Worm (Caenorhabditis elegans) whole organism, young adult: ENCODE measurements around the gene mboa-1.

ENCODE experiments used
- B0019.2 ChIP-seq: fragments of 200-800 bp; sonication (Bioruptor generic); conservative IDR thresholded peaks from 2 replicates; pipeline ENCODE4 v1.3.6; 2022; ENCODE audit warnings: missing genetic modification reagents, missing genetic modification characterization, missing compliant biosample characterization
- B0261.1 ChIP-seq: sonication (generic microtip); optimal IDR thresholded peaks from 2 replicates; lab custom pipeline; 2016; ENCODE audit warnings: mild to moderate bottlenecking, missing genetic modification characterization, moderate library complexity, missing compliant biosample characterization
- B0336.3 ChIP-seq: fragments of 200-800 bp; sonication (Bioruptor generic); IDR thresholded peaks from 2 replicates; pipeline ENCODE4 v1.3.6; 2022; ENCODE audit warnings: missing genetic modification characterization, missing compliant biosample characterization
- C06A6.2 ChIP-seq: fragments of 200-800 bp; sonication (Bioruptor generic); conservative IDR thresholded peaks from 2 replicates; pipeline ENCODE4 v1.3.6; 2022; ENCODE audit warnings: missing genetic modification characterization, missing compliant biosample characterization
- C17E4.6 ChIP-seq: fragments of 200-800 bp; sonication (Bioruptor generic); IDR thresholded peaks from 2 replicates; pipeline ENCODE4 v1.3.6; 2022; ENCODE audit warnings: missing genetic modification reagents, missing genetic modification characterization, missing compliant biosample characterization
- D2030.7 ChIP-seq: fragments of 200-800 bp; sonication (Bioruptor generic); IDR thresholded peaks from 2 replicates; pipeline ENCODE4 v1.3.6; 2022; ENCODE audit warnings: missing genetic modification reagents, missing genetic modification characterization, missing compliant biosample characterization
- F22D6.2 ChIP-seq: sonication (generic microtip); optimal IDR thresholded peaks from 2 replicates; lab custom pipeline; 2016; ENCODE audit warnings: mild to moderate bottlenecking, missing genetic modification characterization, missing compliant biosample characterization
- F23B12.7 ChIP-seq: sonication (generic microtip); optimal IDR thresholded peaks from 2 replicates; lab custom pipeline; 2017; ENCODE audit warnings: missing genetic modification characterization, mild to moderate bottlenecking, missing compliant biosample characterization, antibody characterized with exemption, moderate library complexity; ENCODE audit not compliant: insufficient read depth
- F33H1.4 ChIP-seq: fragments of 200-800 bp; sonication (Bioruptor generic); IDR thresholded peaks from 2 replicates; pipeline ENCODE4 v1.3.6; 2022; ENCODE audit warnings: missing genetic modification reagents, missing genetic modification characterization, missing compliant biosample characterization
- F39B2.1 ChIP-seq: fragments of 200-800 bp; sonication (Bioruptor generic); IDR thresholded peaks from 2 replicates; pipeline ENCODE4 v1.3.6; 2022; ENCODE audit warnings: missing genetic modification reagents, missing genetic modification characterization, missing compliant biosample characterization
- Y56A3A.18 ChIP-seq: fragments of 200-800 bp; sonication (Bioruptor generic); IDR thresholded peaks from 2 replicates; pipeline ENCODE4 v1.3.6; 2022; ENCODE audit warnings: missing genetic modification reagents, missing genetic modification characterization, missing compliant biosample characterization
- ama-1 ChIP-seq, 3 experiments: fragments of 150-350 bp in 1 of 3; sonication (generic microtip) in 2 of 3; optimal IDR thresholded peaks; 2 replicates each; lab custom pipeline; 2014 to 2018; ENCODE audit warnings: missing biosample characterization in 2 of 3, missing genetic modification characterization in 2 of 3, missing genetic modification reagents in 2 of 3
- attf-3 ChIP-seq: fragments of 200-800 bp; sonication (Bioruptor generic); conservative IDR thresholded peaks from 2 replicates; pipeline ENCODE4 v1.3.6; 2022; ENCODE audit warnings: missing genetic modification reagents, missing genetic modification characterization, missing compliant biosample characterization
- attf-5 ChIP-seq: fragments of 200-800 bp; sonication (Bioruptor generic); optimal IDR thresholded peaks from 2 replicates; lab custom pipeline; 2018; ENCODE audit warnings: mild to moderate bottlenecking, missing genetic modification characterization, missing compliant biosample characterization
- attf-6 ChIP-seq: fragments of 200-800 bp; sonication (Bioruptor generic); IDR thresholded peaks from 2 replicates; pipeline ENCODE4 v1.3.6; 2022; ENCODE audit warnings: missing genetic modification reagents, missing genetic modification characterization, missing compliant biosample characterization
- ccch-3 ChIP-seq: fragments of 200-800 bp; sonication (Bioruptor generic); optimal IDR thresholded peaks from 2 replicates; lab custom pipeline; 2018; ENCODE audit warnings: mild to moderate bottlenecking, missing genetic modification characterization, missing compliant biosample characterization
- cebp-2 ChIP-seq: fragments of 200-800 bp; sonication (Bioruptor generic); IDR thresholded peaks from 2 replicates; pipeline ENCODE4 v1.3.6; 2022; ENCODE audit warnings: missing genetic modification characterization, missing compliant biosample characterization
- ceh-91 ChIP-seq: fragments of 200-800 bp; sonication (Bioruptor generic); IDR thresholded peaks from 2 replicates; pipeline ENCODE4 v1.3.6; 2022; ENCODE audit warnings: missing genetic modification reagents, missing genetic modification characterization, missing compliant biosample characterization
- die-1 ChIP-seq: sonication (generic microtip); optimal IDR thresholded peaks from 2 replicates; lab custom pipeline; 2016; ENCODE audit warnings: missing genotype, mild to moderate bottlenecking, missing genetic modification characterization, missing compliant biosample characterization
- dox-1 ChIP-seq: fragments of 200-800 bp; sonication (Bioruptor generic); IDR thresholded peaks from 2 replicates; pipeline ENCODE4 v1.3.6; 2022; ENCODE audit warnings: missing genetic modification reagents, missing genetic modification characterization, missing compliant biosample characterization
- dpff-1 ChIP-seq: sonication (generic microtip); optimal IDR thresholded peaks from 2 replicates; lab custom pipeline; 2017; ENCODE audit warnings: mild to moderate bottlenecking, missing genetic modification characterization, missing compliant biosample characterization
- egl-18 ChIP-seq: fragments of 200-800 bp; sonication (Bioruptor generic); IDR thresholded peaks from 2 replicates; pipeline ENCODE4 v1.3.6; 2022; ENCODE audit warnings: missing genetic modification reagents, missing genetic modification characterization, missing compliant biosample characterization
- egrh-3 ChIP-seq: fragments of 200-800 bp; sonication (Bioruptor generic); IDR thresholded peaks from 2 replicates; pipeline ENCODE4 v1.3.6; 2022; ENCODE audit warnings: missing genetic modification reagents, missing genetic modification characterization, missing compliant biosample characterization
- ekl-4 ChIP-seq: fragments of 200-800 bp; sonication (Bioruptor generic); IDR thresholded peaks from 2 replicates; pipeline ENCODE4 v1.3.6; 2022; ENCODE audit warnings: missing genetic modification reagents, missing genetic modification characterization, missing compliant biosample characterization
- him-1 ChIP-seq: sonication (generic microtip); optimal IDR thresholded peaks from 2 replicates; lab custom pipeline; 2016; ENCODE audit warnings: missing genotype, missing genetic modification reagents, missing genetic modification characterization, missing compliant biosample characterization
- hlh-12 ChIP-seq: sonication (generic microtip); optimal IDR thresholded peaks from 2 replicates; lab custom pipeline; 2016; ENCODE audit warnings: missing genetic modification characterization, missing compliant biosample characterization
- hmg-1.2 ChIP-seq: fragments of 200-800 bp; sonication (Bioruptor generic); IDR thresholded peaks from 2 replicates; pipeline ENCODE4 v1.3.6; 2022; ENCODE audit warnings: missing genetic modification reagents, missing genetic modification characterization, missing compliant biosample characterization
- hrde-1 ChIP-seq: sonication (generic microtip); optimal IDR thresholded peaks from 2 replicates; lab custom pipeline; 2016; ENCODE audit warnings: missing genetic modification characterization, mild to moderate bottlenecking, missing compliant biosample characterization, moderate library complexity, missing genotype, missing genetic modification reagents, borderline replicate concordance
- lag-1 ChIP-seq: fragments of 200-800 bp; sonication (Bioruptor generic); IDR thresholded peaks from 2 replicates; pipeline ENCODE4 v1.3.6; 2022; ENCODE audit warnings: missing genetic modification reagents, missing genetic modification characterization, missing compliant biosample characterization
- lin-40 ChIP-seq: sonication (generic microtip); optimal IDR thresholded peaks from 2 replicates; lab custom pipeline; 2016; ENCODE audit warnings: missing genetic modification characterization, mild to moderate bottlenecking, missing compliant biosample characterization, missing genotype, missing genetic modification reagents
- lin-54 ChIP-seq: fragments of 200-800 bp; sonication (Bioruptor generic); optimal IDR thresholded peaks from 2 replicates; lab custom pipeline; 2018; ENCODE audit warnings: mild to moderate bottlenecking, missing genetic modification characterization, missing compliant biosample characterization
- madf-6 ChIP-seq: fragments of 200-800 bp; sonication (Bioruptor generic); IDR thresholded peaks from 2 replicates; pipeline ENCODE4 v1.3.6; 2022; ENCODE audit warnings: missing genetic modification reagents, missing genetic modification characterization, missing compliant biosample characterization
- mel-28 ChIP-seq: sonication (generic microtip); optimal IDR thresholded peaks from 2 replicates; lab custom pipeline; 2016; ENCODE audit warnings: borderline replicate concordance, mild to moderate bottlenecking, missing genetic modification characterization, missing compliant biosample characterization
- nhr-120 ChIP-seq: fragments of 200-800 bp; sonication (Bioruptor generic); IDR thresholded peaks from 2 replicates; pipeline ENCODE4 v1.3.6; 2022; ENCODE audit warnings: missing genetic modification characterization, missing compliant biosample characterization
- nhr-179 ChIP-seq: sonication (generic microtip); optimal IDR thresholded peaks from 2 replicates; lab custom pipeline; 2016; ENCODE audit warnings: mild to moderate bottlenecking, missing genetic modification characterization, missing compliant biosample characterization
- pha-4 ChIP-seq: fragments of 150-350 bp; sonication (generic microtip); optimal IDR thresholded peaks from 2 replicates; lab custom pipeline; 2014; ENCODE audit warnings: missing biosample characterization, missing genetic modification reagents, missing genetic modification characterization
- rcor-1 ChIP-seq: fragments of 200-800 bp; sonication (Bioruptor generic); IDR thresholded peaks from 2 replicates; pipeline ENCODE4 v1.3.6; 2022; ENCODE audit warnings: missing genetic modification reagents, missing genetic modification characterization, missing compliant biosample characterization
- repo-1 ChIP-seq: sonication (generic microtip); optimal IDR thresholded peaks from 2 replicates; lab custom pipeline; 2017; ENCODE audit warnings: mild to moderate bottlenecking, missing genetic modification characterization, missing compliant biosample characterization
- rpc-1 ChIP-seq, 2 experiments: fragments of 150-350 bp in 1 of 2; sonication (generic microtip) in 1 of 2; optimal IDR thresholded peaks; 2 replicates each; lab custom pipeline; 2014 to 2018; ENCODE audit warnings: missing biosample characterization in 1 of 2, missing genetic modification characterization in 1 of 2, missing genetic modification reagents in 1 of 2, missing genotype in 1 of 2
- snpc-1.1 ChIP-seq: sonication (generic microtip); optimal IDR thresholded peaks from 2 replicates; lab custom pipeline; 2017; ENCODE audit warnings: missing genetic modification characterization, mild to moderate bottlenecking, missing compliant biosample characterization, antibody characterized with exemption, moderate library complexity, missing genotype, missing genetic modification reagents; ENCODE audit not compliant: insufficient read depth
- snpc-4 ChIP-seq, 5 experiments: fragments of 150-350 bp in 1 of 5; sonication (generic microtip) in 4 of 5; optimal IDR thresholded peaks; 2 replicates each; lab custom pipeline; 2014 to 2018; ENCODE audit warnings: missing genetic modification characterization in 5 of 5, missing biosample characterization in 3 of 5, antibody characterized with exemption in 2 of 5, mild to moderate bottlenecking in 2 of 5, missing compliant biosample characterization in 2 of 5, missing genotype in 2 of 5, moderate library complexity in 2 of 5, missing genetic modification reagents in 1 of 5
- somi-1 ChIP-seq: fragments of 200-800 bp; sonication (Bioruptor generic); optimal IDR thresholded peaks from 2 replicates; lab custom pipeline; 2018; ENCODE audit warnings: mild to moderate bottlenecking, missing genetic modification characterization, missing compliant biosample characterization
- tbp1 ChIP-seq: fragments of 200-800 bp; sonication (Bioruptor generic); optimal IDR thresholded peaks from 2 replicates; lab custom pipeline; 2018; ENCODE audit warnings: mild to moderate bottlenecking, missing genetic modification characterization, missing compliant biosample characterization
- ztf-22 ChIP-seq: fragments of 200-800 bp; sonication (Bioruptor generic); optimal IDR thresholded peaks from 2 replicates; lab custom pipeline; 2018; ENCODE audit warnings: mild to moderate bottlenecking, missing genetic modification characterization, moderate library complexity, missing compliant biosample characterization
- ztf-25 ChIP-seq: fragments of 200-800 bp; sonication (Bioruptor generic); IDR thresholded peaks from 2 replicates; pipeline ENCODE4 v1.3.6; 2022; ENCODE audit warnings: missing genetic modification reagents, missing genetic modification characterization, missing compliant biosample characterization
- ztf-28 ChIP-seq: fragments of 200-800 bp; sonication (Bioruptor generic); IDR thresholded peaks from 2 replicates; pipeline ENCODE4 v1.3.6; 2022; ENCODE audit warnings: missing genetic modification reagents, missing genetic modification characterization, missing compliant biosample characterization
- ztf-6 ChIP-seq: fragments of 200-800 bp; sonication (Bioruptor generic); IDR thresholded peaks from 2 replicates; pipeline ENCODE4 v1.3.6; 2022; ENCODE audit warnings: missing genetic modification reagents, missing genetic modification characterization, missing compliant biosample characterization

Gene mboa-1

ce11 chrX:16056404-16056803 lies 25.8 kb downstream of the mboa-1 start (continued):
- TF ChIP-seq him-1 (tag; lab: Kevin White, UChicago) = no peak
- peak; percentile 28 for TF ChIP-seq attf-5 (GFP tag; lab: Kevin White, UChicago)
- no peak for TF ChIP-seq ama-1 (optimal IDR thresholded peaks at IDR 0.05; lab: Kevin White, UChicago)
- TF ChIP-seq ama-1 (GFP tag; optimal IDR thresholded peaks at IDR 0.05; lab: Kevin White, UChicago) = peak; percentile 82 to 88
- peak; percentile 97 for TF ChIP-seq F23B12.7 (tag; lab: Kevin White, UChicago)
- TF ChIP-seq cebp-2 (GFP tag; lab: Robert Waterston, UW) = peak; percentile 99
- peak; percentile 97 for TF ChIP-seq somi-1 (GFP tag; lab: Kevin White, UChicago)
- peak; percentile 94 for TF ChIP-seq ztf-22 (GFP tag; lab: Kevin White, UChicago)
- peak; percentile 84; the same call in 1 of the 2 replicates for TF ChIP-seq hmg-1.2 (GFP tag; lab: Robert Waterston, UW)
- peak; percentile 12 for TF ChIP-seq die-1
- TF ChIP-seq madf-6 (GFP tag; lab: Robert Waterston, UW) = no peak
- TF ChIP-seq D2030.7 (GFP tag; lab: Robert Waterston, UW) = no peak
- TF ChIP-seq C17E4.6 = peak; percentile 83
- TF ChIP-seq dox-1 (GFP tag; lab: Robert Waterston, UW) = peak; percentile 98
- no peak for TF ChIP-seq ceh-91
- TF ChIP-seq ztf-6 (GFP tag; lab: Robert Waterston, UW) = peak; percentile 93
- TF ChIP-seq lag-1 (GFP tag; lab: Robert Waterston, UW) = peak; percentile 95
- peak; percentile 95 for TF ChIP-seq egl-18 (GFP tag; lab: Robert Waterston, UW)
- TF ChIP-seq F22D6.2 (tag; lab: Kevin White, UChicago) = peak; percentile 97
- TF ChIP-seq Y56A3A.18 (GFP tag; lab: Robert Waterston, UW) = peak; percentile 99
- peak; percentile 96 for TF ChIP-seq C06A6.2 (GFP tag; lab: Robert Waterston, UW)
- peak; percentile 93 for TF ChIP-seq ekl-4 (GFP tag; lab: Robert Waterston, UW)
- TF ChIP-seq nhr-179 (tag; lab: Kevin White, UChicago) = peak; percentile 9
- no peak for TF ChIP-seq hrde-1 (tag; lab: Kevin White, UChicago)
- peak; percentile 98 for TF ChIP-seq B0336.3
- TF ChIP-seq lin-54 = peak; percentile 93
- no peak for TF ChIP-seq hlh-12 (tag; lab: Kevin White, UChicago)
- TF ChIP-seq rcor-1 (GFP tag; lab: Robert Waterston, UW) = peak; percentile 97
- TF ChIP-seq snpc-4 (GFP tag; optimal IDR thresholded peaks at IDR 0.05; lab: Kevin White, UChicago) = peak; percentile 59
- TF ChIP-seq snpc-4 (tag; optimal IDR thresholded peaks at IDR 0.05; lab: Kevin White, UChicago) = peak in 3 of 4 experiments; percentile 82 to 90 (median 89)
- peak; percentile 64 for TF ChIP-seq pha-4 (tag; lab: Kevin White, UChicago)
- TF ChIP-seq B0019.2 (GFP tag; lab: Robert Waterston, UW) = no peak
- peak; percentile 78 for TF ChIP-seq tbp1 (GFP tag; lab: Kevin White, UChicago)
- TF ChIP-seq ccch-3 (GFP tag; lab: Kevin White, UChicago) = peak; percentile 84
- peak; percentile 36 for TF ChIP-seq F33H1.4
- TF ChIP-seq egrh-3 (GFP tag; lab: Robert Waterston, UW) = peak; percentile 58
- TF ChIP-seq snpc-1.1 (tag; lab: Kevin White, UChicago) = no peak
- TF ChIP-seq dpff-1 (tag; lab: Kevin White, UChicago) = peak; percentile 92
- TF ChIP-seq repo-1 = peak; percentile 98
- peak; percentile 58 for TF ChIP-seq B0261.1 (tag; lab: Kevin White, UChicago)
- no peak for TF ChIP-seq attf-6 (GFP tag; lab: Robert Waterston, UW)
- peak; percentile 78 for TF ChIP-seq mel-28 (tag; lab: Kevin White, UChicago)
- peak; percentile 26 for TF ChIP-seq rpc-1 (optimal IDR thresholded peaks at IDR 0.05; lab: Kevin White, UChicago)
- no peak for TF ChIP-seq rpc-1 (tag; optimal IDR thresholded peaks at IDR 0.05; lab: Kevin White, UChicago)
- no peak for TF ChIP-seq ztf-28
- TF ChIP-seq ztf-25 (GFP tag; lab: Robert Waterston, UW) = no peak
- peak; percentile 99 for TF ChIP-seq lin-40 (tag; lab: Kevin White, UChicago)
- TF ChIP-seq nhr-120 (GFP tag; lab: Robert Waterston, UW) = no peak
- no peak for TF ChIP-seq F39B2.1
- TF ChIP-seq attf-3 = peak; percentile 59
